Fruit fly (Drosophila melanogaster) whole organism, wandering third instar larva: ENCODE measurements around the gene Sr-CIII.
A peak's percentile ranks its signal among the peaks of the same experiment; 100 is the strongest.

Source experiments
- HLH106 ChIP-seq: fragments of 200-800 bp; optimal IDR thresholded peaks from 3 replicates; lab custom pipeline; 2019; ENCODE audit warnings: missing biosample characterization, mild to moderate bottlenecking, missing genetic modification characterization, moderate library complexity
- Jra ChIP-seq: sonication (Bioruptor generic); optimal IDR thresholded peaks from 2 replicates; lab custom pipeline; 2016; ENCODE audit warnings: missing biosample characterization, missing genetic modification characterization
- Myc ChIP-seq: fragments of >200 bp; optimal IDR thresholded peaks from 2 replicates; lab custom pipeline; 2017
- br ChIP-seq: fragments of 200-800 bp; sonication (Bioruptor generic); optimal IDR thresholded peaks from 2 replicates; lab custom pipeline; 2016; ENCODE audit warnings: missing biosample characterization, missing genetic modification characterization
- brk ChIP-seq: fragments of 200-800 bp; sonication (Bioruptor generic); optimal IDR thresholded peaks from 2 replicates; lab custom pipeline; 2016; ENCODE audit warnings: missing biosample characterization, mild to moderate bottlenecking, missing genetic modification characterization
- h ChIP-seq: fragments of 200-800 bp; sonication (Bioruptor generic); optimal IDR thresholded peaks from 3 replicates; lab custom pipeline; 2016; ENCODE audit warnings: missing biosample characterization, mild to moderate bottlenecking, missing genetic modification characterization
- lola ChIP-seq: fragments of >200 bp; optimal IDR thresholded peaks from 2 replicates; lab custom pipeline; 2017; ENCODE audit warnings: missing biosample characterization, missing genetic modification characterization
- pan ChIP-seq: fragments of >200 bp; optimal IDR thresholded peaks from 2 replicates; lab custom pipeline; 2017
- sage ChIP-seq: fragments of 200-800 bp; sonication (Bioruptor generic); optimal IDR thresholded peaks from 2 replicates; lab custom pipeline; 2016; ENCODE audit warnings: missing biosample characterization, mild to moderate bottlenecking, missing genetic modification characterization
- sv ChIP-seq: fragments of 200-800 bp; sonication (Bioruptor generic); optimal IDR thresholded peaks from 3 replicates; lab custom pipeline; 2016; ENCODE audit warnings: missing biosample characterization, missing genetic modification characterization
- woc ChIP-seq: sonication (Bioruptor generic); optimal IDR thresholded peaks from 2 replicates; lab custom pipeline; 2016; ENCODE audit warnings: missing biosample characterization, mild to moderate bottlenecking, missing genetic modification characterization

DNA sequence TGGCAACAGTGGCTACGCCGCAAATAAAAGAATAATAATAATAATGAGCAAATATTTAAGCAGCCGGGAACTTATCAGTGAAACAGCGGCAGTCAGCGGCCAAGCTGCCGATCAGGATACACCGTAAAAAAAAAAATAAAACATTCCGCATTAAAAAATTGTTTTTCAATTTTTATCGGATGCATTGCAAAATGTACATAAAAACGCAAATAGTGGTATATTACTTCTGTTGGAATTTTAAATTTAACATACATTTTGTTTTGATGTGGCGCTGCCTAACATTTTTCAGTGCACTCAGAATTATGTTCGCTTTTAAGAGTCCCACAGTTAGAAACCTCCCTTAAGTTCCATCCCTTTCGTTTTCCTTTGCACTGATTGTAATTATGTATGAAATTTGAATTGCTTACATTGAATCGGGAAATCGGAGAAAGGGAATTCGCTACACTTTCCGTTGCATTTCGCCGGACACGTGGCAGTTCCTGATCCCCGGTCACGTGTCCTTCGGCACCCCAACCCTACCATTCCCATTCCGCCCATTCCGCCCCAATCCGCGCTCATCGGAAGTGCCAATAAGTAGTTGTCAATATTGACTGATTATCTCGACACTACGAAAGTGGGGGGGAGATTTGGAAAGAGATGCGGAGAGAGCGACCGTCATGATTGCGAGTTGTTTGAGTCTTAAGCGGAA lies 1.0 kb upstream of the Sr-CIII start:
- TF ChIP-seq HLH106 (tag; lab: Kevin White, UChicago), result peak; percentile 82
- TF ChIP-seq Myc (lab: Kevin White, UChicago), result no peak
- TF ChIP-seq woc (GFP tag; lab: Kevin White, UChicago), result peak; percentile 63
- peak; percentile 35 for TF ChIP-seq sage (GFP tag; lab: Kevin White, UChicago)
- TF ChIP-seq lola (GFP tag; lab: Kevin White, UChicago), result no peak
- peak; percentile 86 for TF ChIP-seq h
- TF ChIP-seq br, result peak; percentile 82
- no peak for TF ChIP-seq pan (lab: Kevin White, UChicago)
- TF ChIP-seq sv (GFP tag; lab: Kevin White, UChicago), result peak; percentile 71
- TF ChIP-seq Jra (GFP tag; lab: Kevin White, UChicago), result peak; percentile 46
- peak; percentile 73 for TF ChIP-seq brk
